Fruit fly (Drosophila melanogaster) Kc167 (cell line): ENCODE data around the gene Neu2.

Experiments used
- Myc ChIP-seq: fragments of >200 bp; optimal IDR thresholded peaks from 2 replicates; lab custom pipeline; 2017; ENCODE audit warnings: missing external identifiers
- Sin3A ChIP-seq: fragments of >200 bp; optimal IDR thresholded peaks from 2 replicates; lab custom pipeline; 2018; ENCODE audit warnings: missing external identifiers
- h ChIP-seq: fragments of >200 bp; optimal IDR thresholded peaks from 3 replicates; lab custom pipeline; 2018; ENCODE audit warnings: missing external identifiers
- insv ChIP-seq: fragments of >200 bp; optimal IDR thresholded peaks from 3 replicates; lab custom pipeline; 2018; ENCODE audit warnings: missing external identifiers
- psq ChIP-seq: fragments of >200 bp; optimal IDR thresholded peaks from 2 replicates; lab custom pipeline; 2017; ENCODE audit warnings: missing external identifiers
- ttk ChIP-seq: sonication (Bioruptor generic); optimal IDR thresholded peaks from 2 replicates; lab custom pipeline; 2017; ENCODE audit warnings: missing external identifiers

Gene Neu2

DNA sequence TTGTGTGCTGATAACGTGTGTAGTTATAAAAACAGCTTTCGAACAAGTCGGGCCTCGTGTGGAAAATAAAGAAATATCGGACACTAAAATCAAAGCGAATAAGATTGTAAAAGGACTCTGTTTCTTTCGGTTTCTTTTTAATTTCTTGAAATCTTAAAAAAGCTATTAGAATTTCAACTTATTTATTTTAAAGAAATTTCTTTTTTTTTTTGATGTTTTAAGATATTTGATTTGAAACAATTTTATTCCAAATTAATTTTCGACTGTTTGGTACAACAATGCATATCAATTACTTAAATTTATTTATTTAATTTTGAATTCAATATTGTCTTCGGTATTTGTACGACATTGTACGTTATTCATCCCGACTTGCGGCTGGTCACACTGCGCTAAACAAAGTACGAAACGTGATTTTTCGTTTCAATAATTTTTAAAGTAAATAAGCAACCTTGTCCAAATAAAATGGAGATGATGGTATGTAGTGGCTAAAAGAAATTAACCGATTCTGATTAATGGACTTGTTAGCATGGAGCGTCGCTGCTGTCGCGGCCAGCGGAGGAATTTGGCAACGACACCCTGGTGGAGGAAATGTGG lies 2.4 kb upstream of the Neu2 start, which contains the start of the genes CG7202 and CG7519:
CG7202 (minus strand) TSS at position 51 of the 594 bp plus-strand sequence.
CG7519 (plus strand) TSS at position 361 of the 594 bp plus-strand sequence.
- TF ChIP-seq Sin3A: no peak
- no peak for TF ChIP-seq ttk (lab: Kevin White, UChicago)
- no peak for TF ChIP-seq psq (lab: Kevin White, UChicago)
- TF ChIP-seq h: no peak
- no peak for TF ChIP-seq insv (lab: Kevin White, UChicago)
- no peak for TF ChIP-seq Myc (lab: Kevin White, UChicago)

DNA sequence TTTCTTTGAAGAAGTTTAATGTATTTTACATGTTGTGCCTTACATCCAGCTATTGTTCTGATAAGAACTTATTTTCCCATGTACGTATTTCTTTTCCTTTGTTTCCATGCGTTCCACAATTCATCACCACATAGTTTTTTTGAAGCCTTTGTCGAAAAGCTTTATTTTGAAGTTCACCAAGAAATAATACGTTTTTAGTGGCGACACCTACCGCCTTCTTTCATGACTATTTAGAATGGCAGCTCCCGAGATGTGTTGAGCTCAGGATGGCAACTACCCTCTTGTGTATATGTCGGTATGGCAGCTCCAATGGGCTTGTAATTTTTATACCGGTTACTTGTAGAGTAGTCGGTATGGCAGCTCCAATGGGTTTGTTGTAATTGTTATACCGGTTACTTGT lies 6.5 kb downstream of the Neu2 start:
- TF ChIP-seq insv (lab: Kevin White, UChicago): no peak
- no peak for TF ChIP-seq Sin3A
- TF ChIP-seq psq (lab: Kevin White, UChicago): no peak

dm6 chr3L:21482100-21482499 lies 8.3 kb downstream of the Neu2 start:
- TF ChIP-seq ttk (lab: Kevin White, UChicago) (no peak), h (no peak)

dm6 chr3L:21479636-21480035 lies 10.8 kb downstream of the Neu2 start:
- no peak for TF ChIP-seq Myc (lab: Kevin White, UChicago)

- no peak for TF ChIP-seq h
- no peak for TF ChIP-seq Myc (lab: Kevin White, UChicago)
- no peak for TF ChIP-seq ttk (lab: Kevin White, UChicago)
- no peak for TF ChIP-seq insv (lab: Kevin White, UChicago)
- TF ChIP-seq psq (lab: Kevin White, UChicago): no peak
- TF ChIP-seq Sin3A: no peak
These were observed 12.5 kb downstream of the Neu2 start for dm6 chr3L:21477866-21478265.

dm6 chr3L:21476429-21477006 lies 13.9 kb downstream of the Neu2 start, which contains the start of gene croc:
TSS of gene croc (minus strand) at chr3L:21476479.
- TF ChIP-seq insv (lab: Kevin White, UChicago): no peak

DNA sequence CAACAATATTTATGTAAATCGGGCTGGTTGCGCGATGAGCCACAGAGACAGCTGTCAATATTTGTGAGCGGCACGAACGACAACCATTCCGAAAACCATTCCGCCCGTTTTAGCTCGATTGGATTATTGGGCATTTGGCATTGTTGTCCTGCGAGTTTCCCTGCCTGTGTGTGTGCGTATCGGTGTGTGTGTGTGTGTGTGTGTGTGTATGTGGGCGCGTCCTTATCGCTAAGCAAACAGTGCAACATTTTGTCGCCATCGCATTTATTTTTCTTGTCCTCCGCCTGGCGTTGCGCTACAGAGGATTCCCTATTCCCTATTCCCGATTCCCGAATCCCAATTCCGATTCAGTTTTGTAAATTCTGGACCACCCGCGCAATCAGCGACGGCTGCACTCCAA lies 18.5 kb downstream of the Neu2 start:
- TF ChIP-seq ttk (lab: Kevin White, UChicago): no peak
- no peak for TF ChIP-seq psq (lab: Kevin White, UChicago)
- no peak for TF ChIP-seq h
- no peak for TF ChIP-seq Myc (lab: Kevin White, UChicago)
- TF ChIP-seq insv (lab: Kevin White, UChicago): no peak
- no peak for TF ChIP-seq Sin3A

dm6 chr3L:21465261-21466112 lies 24.9 kb downstream of the Neu2 start:
- TF ChIP-seq psq (lab: Kevin White, UChicago): no peak
- no peak for TF ChIP-seq Sin3A
- TF ChIP-seq insv (lab: Kevin White, UChicago): no peak
- no peak for TF ChIP-seq h
- TF ChIP-seq ttk (lab: Kevin White, UChicago): no peak
- TF ChIP-seq Myc (lab: Kevin White, UChicago): no peak

dm6 chr3L:21464240-21464639 lies 26.1 kb downstream of the Neu2 start:
- no peak for TF ChIP-seq insv (lab: Kevin White, UChicago)
- TF ChIP-seq psq (lab: Kevin White, UChicago): no peak
- TF ChIP-seq Myc (lab: Kevin White, UChicago): no peak

- TF ChIP-seq insv (lab: Kevin White, UChicago): no peak
- TF ChIP-seq Myc (lab: Kevin White, UChicago): no peak
These were observed 27.5 kb downstream of the Neu2 start for dm6 chr3L:21462860-21463259.

DNA sequence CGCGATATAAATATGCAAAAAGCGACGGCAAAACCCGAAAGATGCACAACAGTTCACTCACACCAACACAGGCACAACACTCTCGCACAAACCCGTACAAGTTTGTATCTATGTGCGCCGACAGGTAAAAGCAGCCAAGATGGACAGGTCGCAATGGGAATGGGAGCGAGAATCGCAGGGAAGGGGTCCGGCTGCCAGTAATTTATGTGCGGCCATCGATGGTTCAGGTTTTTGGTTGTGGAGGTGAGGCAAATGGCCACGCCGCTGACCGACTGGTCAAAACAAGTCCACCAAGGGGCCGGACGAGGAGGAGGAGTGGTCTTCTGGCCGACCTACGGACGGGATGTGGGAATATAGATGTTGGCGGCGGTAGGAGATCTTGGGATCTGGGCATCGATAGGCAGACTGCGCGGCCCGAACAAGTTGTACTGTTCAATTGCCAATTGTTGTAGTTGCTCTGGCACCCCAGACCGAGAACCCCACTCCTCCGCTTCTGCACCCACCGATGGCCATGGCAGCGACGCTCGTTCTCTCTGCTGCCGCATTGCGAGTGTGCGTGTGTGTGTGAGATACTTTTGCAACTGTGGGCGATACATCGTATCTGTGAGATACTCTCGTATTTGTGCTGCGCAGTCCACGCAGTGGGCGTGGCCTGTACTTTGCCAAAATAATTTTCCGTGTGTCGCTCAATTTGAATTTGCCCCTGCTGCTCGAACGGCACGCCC lies 30.1 kb downstream of the Neu2 start:
- TF ChIP-seq insv (lab: Kevin White, UChicago) (no peak), Sin3A (no peak), ttk (lab: Kevin White, UChicago) (no peak), psq (lab: Kevin White, UChicago) (no peak), Myc (lab: Kevin White, UChicago) (no peak), h (no peak)

- TF ChIP-seq ttk (lab: Kevin White, UChicago): no peak
- TF ChIP-seq Myc (lab: Kevin White, UChicago): no peak
- TF ChIP-seq h: no peak
- TF ChIP-seq insv (lab: Kevin White, UChicago): no peak
- no peak for TF ChIP-seq psq (lab: Kevin White, UChicago)
- no peak for TF ChIP-seq Sin3A
These were observed 31.6 kb downstream of the Neu2 start for dm6 chr3L:21458736-21459135.
